Worm (Caenorhabditis elegans) whole organism, mixed stage, embryonic: ENCODE measurements around the gene spp-27.

ENCODE experiments used
- M03D4.4 ChIP-seq: sonication (generic microtip); optimal IDR thresholded peaks from 2 replicates; lab custom pipeline; 2017; ENCODE audit warnings: mild to moderate bottlenecking, missing genetic modification characterization, missing compliant biosample characterization
- bed-3 ChIP-seq: fragments of 200-800 bp; sonication (Bioruptor generic); optimal IDR thresholded peaks from 3 replicates; lab custom pipeline; 2018; ENCODE audit warnings: mild to moderate bottlenecking, missing genetic modification characterization, moderate library complexity, missing compliant biosample characterization
- ceh-39 ChIP-seq: fragments of 150-350 bp; optimal IDR thresholded peaks from 2 replicates; lab custom pipeline; 2014; ENCODE audit warnings: missing biosample characterization, missing genetic modification characterization
- ceh-83 ChIP-seq: fragments of 200-800 bp; sonication (Bioruptor generic); optimal IDR thresholded peaks from 2 replicates; lab custom pipeline; 2018; ENCODE audit warnings: mild to moderate bottlenecking, missing genetic modification characterization, missing compliant biosample characterization
- ces-1 ChIP-seq: fragments of 150-350 bp; optimal IDR thresholded peaks from 2 replicates; lab custom pipeline; 2014; ENCODE audit warnings: missing biosample characterization, missing genetic modification reagents, missing genetic modification characterization
- cnd-1 ChIP-seq: fragments of 200-800 bp; sonication (Bioruptor generic); optimal IDR thresholded peaks from 2 replicates; lab custom pipeline; 2018; ENCODE audit warnings: mild to moderate bottlenecking, missing genetic modification characterization, missing compliant biosample characterization
- drap-1 ChIP-seq: fragments of 200-800 bp; sonication (Bioruptor generic); optimal IDR thresholded peaks from 3 replicates; lab custom pipeline; 2018; ENCODE audit warnings: mild to moderate bottlenecking, missing genetic modification characterization, missing compliant biosample characterization
- elt-3 ChIP-seq: fragments of 150-350 bp; optimal IDR thresholded peaks from 2 replicates; lab custom pipeline; 2014; ENCODE audit warnings: missing biosample characterization, missing genetic modification characterization
- flh-1 ChIP-seq: fragments of 200-800 bp; sonication (Bioruptor generic); optimal IDR thresholded peaks from 2 replicates; lab custom pipeline; 2018; ENCODE audit warnings: mild to moderate bottlenecking, missing genetic modification characterization, moderate library complexity, missing compliant biosample characterization
- ham-2 ChIP-seq: fragments of 200-800 bp; sonication (Bioruptor generic); optimal IDR thresholded peaks from 2 replicates; lab custom pipeline; 2018; ENCODE audit warnings: mild to moderate bottlenecking, missing genetic modification characterization, missing compliant biosample characterization
- hlh-1 ChIP-seq: fragments of 150-350 bp; optimal IDR thresholded peaks from 2 replicates; lab custom pipeline; 2014; ENCODE audit warnings: missing biosample characterization, missing genetic modification reagents, missing genetic modification characterization
- lin-13 ChIP-seq: fragments of 150-350 bp; optimal IDR thresholded peaks from 2 replicates; lab custom pipeline; 2014; ENCODE audit warnings: missing biosample characterization, missing genetic modification characterization
- lsy-2 ChIP-seq: fragments of 150-350 bp; optimal IDR thresholded peaks from 2 replicates; lab custom pipeline; 2014; ENCODE audit warnings: missing biosample characterization, missing genetic modification characterization
- mab-5 ChIP-seq: fragments of 150-350 bp; optimal IDR thresholded peaks from 2 replicates; lab custom pipeline; 2014; ENCODE audit warnings: missing biosample characterization, missing genetic modification characterization
- mep-1 ChIP-seq: fragments of 150-350 bp; optimal IDR thresholded peaks from 2 replicates; lab custom pipeline; 2017; ENCODE audit warnings: missing biosample characterization, missing genetic modification reagents, missing genetic modification characterization, inconsistent platforms
- mls-2 ChIP-seq: sonication (generic microtip); optimal IDR thresholded peaks from 2 replicates; lab custom pipeline; 2016; ENCODE audit warnings: mild to moderate bottlenecking, missing genetic modification characterization, moderate library complexity, missing compliant biosample characterization
- nhr-12 ChIP-seq: fragments of 150-350 bp; optimal IDR thresholded peaks from 2 replicates; lab custom pipeline; 2014; ENCODE audit warnings: missing biosample characterization, missing genetic modification characterization
- nhr-2 ChIP-seq: fragments of 150-350 bp; optimal IDR thresholded peaks from 2 replicates; lab custom pipeline; 2014; ENCODE audit warnings: missing biosample characterization, missing genetic modification characterization
- nhr-237 ChIP-seq: fragments of 150-350 bp; optimal IDR thresholded peaks from 2 replicates; lab custom pipeline; 2014; ENCODE audit warnings: missing biosample characterization, missing genetic modification characterization
- nhr-28 ChIP-seq: fragments of 150-350 bp; optimal IDR thresholded peaks from 2 replicates; lab custom pipeline; 2014; ENCODE audit warnings: missing biosample characterization, missing genetic modification characterization
- nhr-76 ChIP-seq: sonication (generic microtip); optimal IDR thresholded peaks from 2 replicates; lab custom pipeline; 2017; ENCODE audit warnings: missing biosample characterization, missing genetic modification characterization
- pha-4 ChIP-seq: fragments of 150-350 bp; optimal IDR thresholded peaks from 2 replicates; lab custom pipeline; 2018; ENCODE audit warnings: missing biosample characterization, missing genetic modification reagents, missing genetic modification characterization
- sem-2 ChIP-seq: fragments of 200-800 bp; sonication (Bioruptor generic); optimal IDR thresholded peaks from 2 replicates; lab custom pipeline; 2018; ENCODE audit warnings: mild to moderate bottlenecking, missing genetic modification characterization, missing compliant biosample characterization
- sptf-1 ChIP-seq: sonication (generic microtip); optimal IDR thresholded peaks from 2 replicates; lab custom pipeline; 2017; ENCODE audit warnings: mild to moderate bottlenecking, missing genetic modification characterization, moderate library complexity, missing compliant biosample characterization
- tbx-8 ChIP-seq: fragments of 200-800 bp; sonication (Bioruptor generic); optimal IDR thresholded peaks from 2 replicates; lab custom pipeline; 2018; ENCODE audit warnings: mild to moderate bottlenecking, missing genetic modification characterization, moderate library complexity, missing compliant biosample characterization
- unc-120 ChIP-seq: sonication (generic microtip); optimal IDR thresholded peaks from 2 replicates; lab custom pipeline; 2017; ENCODE audit warnings: missing genetic modification characterization, missing compliant biosample characterization; ENCODE audit not compliant: poor library complexity, severe bottlenecking
- unc-39 ChIP-seq: fragments of 150-350 bp; optimal IDR thresholded peaks from 2 replicates; lab custom pipeline; 2014; ENCODE audit warnings: missing biosample characterization, missing genetic modification characterization
- unc-62 ChIP-seq: fragments of 150-350 bp; optimal IDR thresholded peaks from 2 replicates; lab custom pipeline; 2014; ENCODE audit warnings: missing biosample characterization, missing genetic modification reagents, missing genetic modification characterization
- ztf-11 ChIP-seq: fragments of 150-350 bp; optimal IDR thresholded peaks from 2 replicates; lab custom pipeline; 2014; ENCODE audit warnings: missing biosample characterization, missing genetic modification characterization

spp-27 gene

ce11 chrV:6546450-6547171 lies 10.3 kb downstream of the spp-27 start, which contains the start of gene dre-1:
TSS of gene dre-1 (minus strand) at chrV:6546500.
- no peak for TF ChIP-seq bed-3 (GFP tag; lab: Kevin White, UChicago)
- TF ChIP-seq unc-39 (tag; lab: Kevin White, UChicago) = no peak
- TF ChIP-seq cnd-1 (tag; lab: Kevin White, UChicago) = no peak
- TF ChIP-seq ceh-83 = no peak
- TF ChIP-seq drap-1 (GFP tag; lab: Kevin White, UChicago) = no peak
- no peak for TF ChIP-seq nhr-237 (tag; lab: Kevin White, UChicago)

ce11 chrV:6544999-6545398 lies 11.9 kb downstream of the spp-27 start:
- TF ChIP-seq nhr-2 (tag; lab: Kevin White, UChicago) (peak; percentile 95), hlh-1 (tag; lab: Kevin White, UChicago) (no peak)

DNA sequence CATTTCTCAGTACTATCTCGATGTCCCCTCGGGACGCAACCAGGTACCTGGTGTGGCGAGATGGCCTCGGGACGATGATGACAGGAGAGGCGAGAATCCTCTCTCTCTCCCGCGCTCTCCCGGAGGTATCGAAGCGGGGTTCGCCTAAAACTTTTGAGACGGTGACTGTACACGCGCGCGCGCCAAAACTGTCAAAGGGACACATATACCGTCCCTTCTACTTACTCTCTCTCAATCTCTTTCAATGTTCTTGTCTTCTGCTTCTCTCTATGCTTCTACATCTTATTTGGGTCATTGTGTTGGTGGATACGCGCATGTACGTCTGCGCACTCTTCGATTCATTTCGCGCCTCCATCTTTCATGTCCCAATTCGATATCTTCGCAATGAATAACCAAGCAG lies 15.1 kb downstream of the spp-27 start:
- TF ChIP-seq cnd-1 (tag; lab: Kevin White, UChicago) (peak; percentile 48), ceh-83 (no peak), nhr-2 (tag; lab: Kevin White, UChicago) (no peak), mep-1 (tag; lab: Kevin White, UChicago) (no peak), unc-120 (peak; percentile 2), drap-1 (GFP tag; lab: Kevin White, UChicago) (no peak), tbx-8 (GFP tag; lab: Kevin White, UChicago) (no peak), bed-3 (GFP tag; lab: Kevin White, UChicago) (no peak), unc-62 (GFP tag; lab: Kevin White, UChicago) (no peak), ceh-39 (tag; lab: Kevin White, UChicago) (no peak), elt-3 (tag; lab: Kevin White, UChicago) (no peak), lsy-2 (tag; lab: Kevin White, UChicago) (no peak), nhr-76 (tag; lab: Kevin White, UChicago) (no peak), sptf-1 (no peak), mab-5 (no peak), ham-2 (peak; percentile 84), lin-13 (no peak), hlh-1 (tag; lab: Kevin White, UChicago) (no peak)

- TF ChIP-seq sptf-1 = peak; percentile 44
- TF ChIP-seq pha-4 (tag; lab: Kevin White, UChicago) = no peak
- TF ChIP-seq flh-1 (GFP tag; lab: Kevin White, UChicago) = no peak
- no peak for TF ChIP-seq nhr-2 (tag; lab: Kevin White, UChicago)
- TF ChIP-seq mep-1 (tag; lab: Kevin White, UChicago) = no peak
- peak; percentile 12 for TF ChIP-seq unc-120
Observed at ce11 chrV:6538323-6538722, 18.6 kb downstream of the spp-27 start.

DNA sequence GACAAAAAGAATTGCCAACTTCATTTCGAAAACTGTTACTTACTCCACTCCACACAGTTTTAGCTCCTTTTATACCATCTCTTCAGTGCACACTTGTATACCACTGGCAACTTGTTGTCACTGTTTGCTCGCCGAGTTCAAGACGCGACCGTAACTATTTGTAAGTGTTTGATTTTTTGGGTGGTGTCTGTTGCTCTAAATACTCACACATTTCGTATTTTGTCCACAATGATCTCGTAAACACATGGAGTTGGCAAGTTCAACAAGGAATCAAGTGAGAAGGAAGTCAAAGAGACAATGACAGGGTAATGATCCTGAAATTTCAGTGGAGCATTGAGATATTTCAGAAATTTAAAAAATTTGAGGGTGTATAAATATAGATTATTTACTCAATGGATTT lies 23.9 kb downstream of the spp-27 start, which contains the start of gene hpo-26:
hpo-26 (minus strand) TSS at position 31 of the 400 bp plus-strand sequence.
- no peak for TF ChIP-seq flh-1 (GFP tag; lab: Kevin White, UChicago)
- no peak for TF ChIP-seq unc-62 (GFP tag; lab: Kevin White, UChicago)
- no peak for TF ChIP-seq nhr-237 (tag; lab: Kevin White, UChicago)
- TF ChIP-seq ceh-39 (tag; lab: Kevin White, UChicago) = no peak
- TF ChIP-seq nhr-28 (tag; lab: Kevin White, UChicago) = no peak
- no peak for TF ChIP-seq elt-3 (tag; lab: Kevin White, UChicago)
- TF ChIP-seq M03D4.4 = no peak
- no peak for TF ChIP-seq ces-1 (GFP tag; lab: Kevin White, UChicago)
- TF ChIP-seq mab-5 = no peak

DNA sequence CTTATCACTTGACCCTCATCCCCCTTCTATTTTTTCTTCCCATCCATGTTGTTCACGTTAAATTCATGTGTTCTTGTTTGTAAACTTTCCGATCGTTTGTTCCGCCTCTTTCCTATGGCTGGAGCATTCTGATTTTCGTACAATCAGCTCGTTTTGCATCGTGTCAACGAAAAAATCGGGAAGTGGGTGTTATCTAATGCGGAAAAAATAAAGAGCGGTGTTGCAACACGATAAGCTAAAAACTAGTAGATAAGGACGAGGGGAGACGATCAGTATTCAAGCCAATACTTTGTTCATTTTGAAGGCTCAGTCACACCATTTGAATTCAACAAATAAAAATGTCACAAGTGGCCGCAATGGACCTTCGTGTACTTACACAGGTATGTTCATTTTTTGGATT lies 32.2 kb downstream of the spp-27 start, which contains the start of gene acs-1:
acs-1 (plus strand) TSS at position 233 of the 400 bp plus-strand sequence.
- no peak for TF ChIP-seq sptf-1
- TF ChIP-seq mls-2 (tag; lab: Kevin White, UChicago) = no peak
- no peak for TF ChIP-seq unc-39 (tag; lab: Kevin White, UChicago)
- TF ChIP-seq ztf-11 = no peak
- TF ChIP-seq bed-3 (GFP tag; lab: Kevin White, UChicago) = no peak
- TF ChIP-seq nhr-76 (tag; lab: Kevin White, UChicago) = no peak
- no peak for TF ChIP-seq cnd-1 (tag; lab: Kevin White, UChicago)
- TF ChIP-seq nhr-12 (tag; lab: Kevin White, UChicago) = no peak
- TF ChIP-seq sem-2 = no peak
- TF ChIP-seq mab-5 = no peak
- no peak for TF ChIP-seq ham-2
- no peak for TF ChIP-seq unc-62 (GFP tag; lab: Kevin White, UChicago)
